Fruit fly (Drosophila melanogaster) whole organism, prepupa: ENCODE measurements around the gene dsd.

Experiments
- CG10631 ChIP-seq: fragments of 200-800 bp; sonication (Bioruptor generic); optimal IDR thresholded peaks from 2 replicates; lab custom pipeline; 2016; ENCODE audit warnings: missing biosample characterization, missing genetic modification characterization
- CG10669 ChIP-seq: fragments of 200-800 bp; sonication (Bioruptor generic); optimal IDR thresholded peaks from 3 replicates; lab custom pipeline; 2018; ENCODE audit warnings: missing biosample characterization, mild to moderate bottlenecking, missing genetic modification characterization, moderate library complexity
- CG11762 ChIP-seq: fragments of 200-800 bp; sonication (Bioruptor generic); optimal IDR thresholded peaks from 3 replicates; lab custom pipeline; 2016; ENCODE audit warnings: missing biosample characterization, missing genetic modification characterization; ENCODE audit not compliant: insufficient read depth
- CG11902 ChIP-seq: fragments of 200-800 bp; sonication (Bioruptor generic); optimal IDR thresholded peaks from 3 replicates; lab custom pipeline; 2016; ENCODE audit warnings: missing biosample characterization, missing genetic modification characterization
- CG31627 ChIP-seq: fragments of 200-800 bp; sonication (Bioruptor generic); optimal IDR thresholded peaks from 3 replicates; lab custom pipeline; 2016; ENCODE audit warnings: missing biosample characterization, missing genetic modification characterization
- CG32006 ChIP-seq: fragments of 200-800 bp; sonication (Bioruptor generic); optimal IDR thresholded peaks from 3 replicates; lab custom pipeline; 2017; ENCODE audit warnings: missing biosample characterization, mild to moderate bottlenecking, missing genetic modification characterization
- CG34406 ChIP-seq: fragments of 200-800 bp; sonication (Bioruptor generic); optimal IDR thresholded peaks from 3 replicates; lab custom pipeline; 2016; ENCODE audit warnings: missing biosample characterization, missing genetic modification characterization
- Hr39 ChIP-seq: fragments of 200-800 bp; sonication (Bioruptor generic); optimal IDR thresholded peaks from 2 replicates; lab custom pipeline; 2016; ENCODE audit warnings: missing biosample characterization, missing genetic modification characterization
- Sox102F ChIP-seq: fragments of 200-800 bp; sonication (Bioruptor generic); optimal IDR thresholded peaks from 2 replicates; lab custom pipeline; 2016; ENCODE audit warnings: missing biosample characterization, mild to moderate bottlenecking, missing genetic modification characterization
- Sox14 ChIP-seq: fragments of 200-800 bp; sonication (Bioruptor generic); optimal IDR thresholded peaks from 3 replicates; lab custom pipeline; 2016; ENCODE audit warnings: missing biosample characterization, missing genetic modification characterization
- dac ChIP-seq: fragments of 200-800 bp; sonication (Bioruptor generic); optimal IDR thresholded peaks from 2 replicates; lab custom pipeline; 2017; ENCODE audit warnings: missing biosample characterization, mild to moderate bottlenecking, missing genetic modification characterization
- eg ChIP-seq: fragments of 200-800 bp; sonication (Bioruptor generic); IDR thresholded peaks from 3 replicates; pipeline ENCODE4 v1.3.6; 2022; ENCODE audit warnings: missing biosample characterization, missing genetic modification characterization
- fkh ChIP-seq: fragments of 200-800 bp; sonication (Bioruptor generic); optimal IDR thresholded peaks from 3 replicates; lab custom pipeline; 2017; ENCODE audit warnings: missing biosample characterization, mild to moderate bottlenecking, missing genetic modification characterization, moderate library complexity
- svp ChIP-seq: fragments of 200-800 bp; sonication (Bioruptor generic); peaks from one replicate; lab custom pipeline; 2016; ENCODE audit warnings: missing biosample characterization, missing genetic modification characterization

DNA sequence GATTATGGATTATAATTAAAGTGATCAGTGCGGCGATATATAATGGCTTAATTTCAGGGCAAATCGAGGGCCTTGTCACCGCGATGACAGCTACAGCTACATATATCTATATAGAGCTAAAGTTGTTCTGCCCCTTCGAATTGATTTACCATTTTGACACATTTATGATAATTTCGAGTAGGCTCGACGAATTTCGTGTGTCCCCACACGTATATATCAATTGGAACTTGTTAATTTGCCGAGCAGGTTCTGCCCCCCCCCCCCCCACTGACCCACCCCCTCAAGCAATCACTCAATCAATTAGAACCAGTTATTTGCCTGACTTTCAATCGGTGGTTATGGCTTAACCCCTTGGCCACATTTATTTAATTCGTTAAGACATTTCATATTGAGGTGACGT is 27.8 kb downstream of the dsd start:
- TF ChIP-seq fkh (GFP tag; lab: Kevin White, UChicago) = peak; percentile 29
- TF ChIP-seq Hr39 (GFP tag; lab: Kevin White, UChicago) = no peak
- TF ChIP-seq CG11902 (GFP tag; lab: Kevin White, UChicago) = no peak
- TF ChIP-seq svp = no peak
- TF ChIP-seq CG32006 (GFP tag; lab: Kevin White, UChicago) = no peak
- TF ChIP-seq CG10669 (GFP tag; lab: Kevin White, UChicago) = no peak
- no peak for TF ChIP-seq Sox14 (GFP tag; lab: Kevin White, UChicago)
- TF ChIP-seq CG34406 (GFP tag; lab: Kevin White, UChicago) = no peak
- TF ChIP-seq CG11762 (GFP tag; lab: Kevin White, UChicago) = no peak
- no peak for TF ChIP-seq eg (GFP tag; lab: Robert Waterston, UW)
- TF ChIP-seq Sox102F (GFP tag; lab: Kevin White, UChicago) = no peak
- no peak for TF ChIP-seq CG10631 (GFP tag; lab: Kevin White, UChicago)
- TF ChIP-seq dac (GFP tag; lab: Kevin White, UChicago) = no peak
- TF ChIP-seq CG31627 (GFP tag; lab: Kevin White, UChicago) = no peak
